Fruit fly (Drosophila melanogaster): Measurements from ENCODE around the gene CG3609.

Gene CG3609

dm6 chr2L:2365077-2365651, 9.3 kb downstream of the CG3609 start, which contains the start of the genes Rab5 and Axud1 (continued):
- TF ChIP-seq pan (optimal IDR thresholded peaks at IDR 0.05) (no peak), pan (GFP tag; optimal IDR thresholded peaks at IDR 0.05 in 1 of 2, IDR thresholded peaks at IDR 0.05 in 1 of 2) (peak in 1 of 2 experiments; percentile 36), Vsx1 (GFP tag; optimal IDR thresholded peaks at IDR 0.05) (no peak), Oli (tag; optimal IDR thresholded peaks at IDR 0.05) (no peak), ATbp (GFP tag; optimal IDR thresholded peaks at IDR 0.05) (no peak), bsh (GFP tag; optimal IDR thresholded peaks at IDR 0.05) (no peak), Xbp1 (GFP tag; optimal IDR thresholded peaks at IDR 0.05) (peak; percentile 4), CG8359 (GFP tag; optimal IDR thresholded peaks at IDR 0.05; ENCODE audit: borderline replicate concordance) (no peak), CG10321 (GFP tag; IDR thresholded peaks at IDR 0.05) (peak; percentile 32; the same call in 1 of the 2 replicates), CG4282 (GFP tag; optimal IDR thresholded peaks at IDR 0.05) (no peak), fd3F (GFP tag; optimal IDR thresholded peaks at IDR 0.05) (no peak), Mad (GFP tag; optimal IDR thresholded peaks at IDR 0.05) (no peak), Kr (GFP tag; optimal IDR thresholded peaks at IDR 0.05) (no peak), Optix (GFP tag; IDR thresholded peaks at IDR 0.05) (no peak), Dek (tag; optimal IDR thresholded peaks at IDR 0.05) (peak; percentile 7), CG3281 (GFP tag; optimal IDR thresholded peaks at IDR 0.05) (no peak), Dref (GFP tag; IDR thresholded peaks at IDR 0.05) (peak; percentile 41), CG4707 (GFP tag; optimal IDR thresholded peaks at IDR 0.05) (no peak), Fer2 (tag; optimal IDR thresholded peaks at IDR 0.05) (no peak), tll (GFP tag; optimal IDR thresholded peaks at IDR 0.05) (no peak), CG1024 (GFP tag; IDR thresholded peaks at IDR 0.05) (no peak), CG15514 (GFP tag; optimal IDR thresholded peaks at IDR 0.05) (peak; percentile 91), sisA (GFP tag; IDR thresholded peaks at IDR 0.05) (no peak), usp (GFP tag; optimal IDR thresholded peaks at IDR 0.05) (no peak), kay (GFP tag; optimal IDR thresholded peaks at IDR 0.05) (peak; percentile 97), CG11695 (GFP tag; IDR thresholded peaks at IDR 0.05) (peak; percentile 34; the same call in 1 of the 3 replicates), bowl (GFP tag; IDR thresholded peaks at IDR 0.05) (no peak), Chrac-16 (GFP tag; optimal IDR thresholded peaks at IDR 0.05) (no peak), CG2875 (GFP tag; optimal IDR thresholded peaks at IDR 0.05) (no peak), Atf6 (GFP tag; IDR thresholded peaks at IDR 0.05) (no peak), Hmr (GFP tag; optimal IDR thresholded peaks at IDR 0.05) (peak; percentile 53), Ravus (GFP tag; IDR thresholded peaks at IDR 0.05) (no peak), B-H1 (GFP tag; IDR thresholded peaks at IDR 0.05) (no peak), Dip3 (GFP tag; optimal IDR thresholded peaks at IDR 0.05) (no peak), CG8089 (GFP tag; optimal IDR thresholded peaks at IDR 0.05) (no peak), CG18764 (GFP tag; optimal IDR thresholded peaks at IDR 0.05) (no peak), CG16815 (GFP tag; optimal IDR thresholded peaks at IDR 0.05) (no peak), CG13287 (GFP tag; IDR thresholded peaks at IDR 0.05; ENCODE audit: partially characterized antibody) (peak; percentile 30; the same call in 1 of the 2 replicates), CG12155 (GFP tag; optimal IDR thresholded peaks at IDR 0.05) (no peak), Usf (GFP tag; optimal IDR thresholded peaks at IDR 0.05) (no peak), CG14860 (GFP tag; IDR thresholded peaks at IDR 0.05; ENCODE audit: partially characterized antibody) (no peak), CG3838 (GFP tag; optimal IDR thresholded peaks at IDR 0.05) (no peak), CG5180 (GFP tag; optimal IDR thresholded peaks at IDR 0.05) (no peak), grau (tag; optimal IDR thresholded peaks at IDR 0.05) (no peak), al (GFP tag; IDR thresholded peaks at IDR 0.05) (no peak), CG4854 (GFP tag; optimal IDR thresholded peaks at IDR 0.05) (no peak), Eip74EF (GFP tag; optimal IDR thresholded peaks at IDR 0.05) (peak in 1 of 2 experiments; percentile 12), CG11093 (GFP tag; IDR thresholded peaks at IDR 0.05) (no peak), Hr3 (GFP tag; optimal IDR thresholded peaks at IDR 0.05) (no peak), en (GFP tag; optimal IDR thresholded peaks at IDR 0.05) (no peak)
